Fruit fly (Drosophila melanogaster): ENCODE results near the gene CG34450.

dm6 chrX:9309959-9310658, 20.2 kb downstream of the CG34450 start:
- TF ChIP-seq CG12768 (GFP tag; optimal IDR thresholded peaks at IDR 0.05) (no peak), toe (GFP tag; optimal IDR thresholded peaks at IDR 0.05) (no peak), CG33017 (tag; optimal IDR thresholded peaks at IDR 0.05) (no peak), cnc (optimal IDR thresholded peaks at IDR 0.05) (no peak), CG11617 (GFP tag; optimal IDR thresholded peaks at IDR 0.05) (no peak), CG7101 (tag; optimal IDR thresholded peaks at IDR 0.05) (no peak), CG14711 (tag; optimal IDR thresholded peaks at IDR 0.05) (no peak), Mnt (GFP tag; optimal IDR thresholded peaks at IDR 0.05) (no peak), cic (GFP tag; optimal IDR thresholded peaks at IDR 0.05) (no peak)

Data from whole organism, adult.